Worm (Caenorhabditis elegans) whole organism, young adult: Measurements from ENCODE around the gene K02A2.1.

ENCODE experiments used
- F49E8.2 ChIP-seq: sonication (generic microtip); optimal IDR thresholded peaks from 3 replicates; lab custom pipeline; 2017; ENCODE audit warnings: missing genetic modification characterization, mild to moderate bottlenecking, missing compliant biosample characterization, antibody characterized with exemption, moderate library complexity; ENCODE audit not compliant: insufficient read depth
- F52B5.7 ChIP-seq: sonication (generic microtip); optimal IDR thresholded peaks from 2 replicates; lab custom pipeline; 2016; ENCODE audit warnings: mild to moderate bottlenecking, missing genetic modification characterization, missing compliant biosample characterization
- F55B11.4 ChIP-seq: sonication (generic microtip); optimal IDR thresholded peaks from 2 replicates; lab custom pipeline; 2016; ENCODE audit warnings: missing compliant biosample characterization, missing genetic modification characterization, borderline replicate concordance; ENCODE audit not compliant: insufficient read depth
- T07F8.4 ChIP-seq: sonication (generic microtip); optimal IDR thresholded peaks from 2 replicates; lab custom pipeline; 2016; ENCODE audit warnings: mild to moderate bottlenecking, missing genetic modification characterization, moderate library complexity, missing compliant biosample characterization
- bed-1 ChIP-seq: fragments of 200-800 bp; sonication (Bioruptor generic); IDR thresholded peaks from 2 replicates; pipeline ENCODE4 v1.3.6; 2022; ENCODE audit warnings: missing genetic modification reagents, missing genetic modification characterization, missing compliant biosample characterization
- ceh-79 ChIP-seq: sonication (generic microtip); optimal IDR thresholded peaks from 2 replicates; lab custom pipeline; 2017; ENCODE audit warnings: mild to moderate bottlenecking, missing genetic modification characterization, missing compliant biosample characterization
- lag-1 ChIP-seq: fragments of 200-800 bp; sonication (Bioruptor generic); IDR thresholded peaks from 2 replicates; pipeline ENCODE4 v1.3.6; 2022; ENCODE audit warnings: missing genetic modification reagents, missing genetic modification characterization, missing compliant biosample characterization
- pha-4 ChIP-seq: fragments of 150-350 bp; sonication (generic microtip); optimal IDR thresholded peaks from 2 replicates; lab custom pipeline; 2014; ENCODE audit warnings: missing biosample characterization, missing genetic modification reagents, missing genetic modification characterization
- unc-62 ChIP-seq: fragments of 150-350 bp; optimal IDR thresholded peaks from 2 replicates; lab custom pipeline; 2014; ENCODE audit warnings: missing biosample characterization, missing genetic modification reagents, missing genetic modification characterization

ce11 chrII:7392052-7392694, 42.9 kb upstream of the K02A2.1 start:
- TF ChIP-seq F49E8.2 (tag; lab: Kevin White, UChicago) (no peak), T07F8.4 (no peak), F55B11.4 (tag; lab: Kevin White, UChicago) (no peak), lag-1 (GFP tag; lab: Robert Waterston, UW) (no peak), F52B5.7 (tag; lab: Kevin White, UChicago) (no peak), pha-4 (tag; lab: Kevin White, UChicago) (no peak), ceh-79 (no peak), unc-62 (GFP tag; lab: Kevin White, UChicago) (no peak), bed-1 (GFP tag; lab: Robert Waterston, UW) (no peak)
